Worm (Caenorhabditis elegans): ENCODE results near the gene taf-6.2.

Gene taf-6.2

DNA sequence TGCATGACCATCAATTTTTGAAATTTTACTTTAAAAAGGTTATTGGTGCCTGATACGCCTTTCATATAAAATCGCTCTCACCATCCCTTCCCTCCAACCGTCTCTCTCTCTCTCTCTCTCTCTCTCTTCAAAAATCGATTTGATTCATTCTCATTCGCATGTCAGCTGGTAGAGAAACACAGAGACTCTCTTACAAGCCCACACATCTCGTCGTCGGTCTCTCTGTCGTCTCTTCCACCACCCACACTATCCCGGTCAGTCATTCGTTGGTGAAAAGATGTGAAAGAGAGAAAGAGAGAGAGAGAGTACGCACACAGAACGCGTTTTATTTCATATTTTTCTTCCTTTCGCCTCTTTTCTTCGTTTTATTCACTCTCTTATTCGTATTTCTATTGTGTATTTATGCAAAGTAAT lies 47.9 kb upstream of the taf-6.2 start (continued):
- TF ChIP-seq cebp-1 (GFP tag; IDR thresholded peaks at IDR 0.05) (no peak), cebp-1 (tag; optimal IDR thresholded peaks at IDR 0.05) (peak; percentile 79), lin-35 (GFP tag; optimal IDR thresholded peaks at IDR 0.05) (peak in 1 of 3 experiments; percentile 49), nhr-80 (tag; optimal IDR thresholded peaks at IDR 0.05) (peak; percentile 48), hrde-1 (tag; optimal IDR thresholded peaks at IDR 0.05; ENCODE audit: borderline replicate concordance) (no peak), pha-4 (tag; optimal IDR thresholded peaks at IDR 0.05) (peak; percentile 9), F55B11.4 (tag; optimal IDR thresholded peaks at IDR 0.05; ENCODE audit: borderline replicate concordance, insufficient read depth) (no peak), lin-26 (GFP tag; IDR thresholded peaks at IDR 0.05) (peak; percentile 70), B0336.3 (GFP tag; IDR thresholded peaks at IDR 0.05) (peak; percentile 69; the same call in 1 of the 2 replicates)

- TF ChIP-seq F10E7.11 (tag; optimal IDR thresholded peaks at IDR 0.05) (no peak), hmg-1.2 (GFP tag; IDR thresholded peaks at IDR 0.05) (no peak), Y53F4B.3 (GFP tag; IDR thresholded peaks at IDR 0.05) (no peak), C17E4.6 (GFP tag; IDR thresholded peaks at IDR 0.05) (no peak), T26A5.8 (tag; optimal IDR thresholded peaks at IDR 0.05) (no peak), atf-7 (tag; optimal IDR thresholded peaks at IDR 0.05) (no peak), rpc-1 (optimal IDR thresholded peaks at IDR 0.05) (no peak), rpc-1 (tag; optimal IDR thresholded peaks at IDR 0.05) (no peak), ztf-6 (GFP tag; IDR thresholded peaks at IDR 0.05) (no peak), lin-40 (tag; optimal IDR thresholded peaks at IDR 0.05) (no peak), sdz-38 (tag; optimal IDR thresholded peaks at IDR 0.05) (no peak), unc-130 (GFP tag; optimal IDR thresholded peaks at IDR 0.05) (no peak), egrh-3 (GFP tag; IDR thresholded peaks at IDR 0.05) (no peak)
These were observed 47.3 kb upstream of the taf-6.2 start for ce11 chrIV:3741874-3742273.

DNA sequence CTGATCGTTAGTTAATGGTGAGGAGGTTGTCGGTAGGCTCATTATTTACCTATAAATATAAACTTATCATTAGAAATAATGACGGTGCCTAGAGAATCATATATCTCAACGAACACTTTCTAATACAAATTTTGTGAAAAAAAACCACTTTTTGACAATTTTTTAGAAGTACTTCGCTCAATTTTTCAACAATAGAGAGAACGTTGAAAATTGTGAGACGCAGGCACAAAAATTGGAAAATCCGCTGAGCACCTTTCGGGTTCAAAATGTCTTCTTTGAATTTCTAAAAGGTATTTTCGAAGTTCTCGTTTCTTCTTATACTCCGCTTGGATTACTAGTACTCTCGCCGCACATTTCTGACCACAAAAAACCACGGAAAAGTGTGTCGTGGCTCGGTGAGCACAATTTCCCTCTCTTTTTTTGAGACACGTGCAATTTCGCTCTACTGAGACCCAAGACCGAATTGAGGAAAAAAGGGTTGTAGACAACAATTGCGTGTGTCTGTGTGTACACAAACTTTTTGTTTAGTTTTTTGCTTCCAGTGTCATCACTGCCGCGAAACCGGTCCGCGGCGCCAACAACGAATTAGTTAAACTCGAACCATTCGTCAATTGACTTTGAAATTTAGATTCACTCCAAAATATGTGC lies 46.4 kb upstream of the taf-6.2 start, which contains the start of gene nape-1:
nape-1 (minus strand) TSS at position 51 of the 648 bp plus-strand sequence.
- TF ChIP-seq nhr-80 (tag; optimal IDR thresholded peaks at IDR 0.05) (peak; percentile 72), cebp-1 (GFP tag; IDR thresholded peaks at IDR 0.05) (no peak), cebp-1 (tag; optimal IDR thresholded peaks at IDR 0.05) (peak; percentile 25), attf-5 (GFP tag; optimal IDR thresholded peaks at IDR 0.05) (peak; percentile 65), dox-1 (GFP tag; IDR thresholded peaks at IDR 0.05) (peak; percentile 32; the same call in 1 of the 2 replicates), lin-40 (tag; optimal IDR thresholded peaks at IDR 0.05) (peak; percentile 23), K11D2.4 (GFP tag; IDR thresholded peaks at IDR 0.05) (peak; percentile 51; the same call in 1 of the 2 replicates), ceh-58 (GFP tag; IDR thresholded peaks at IDR 0.05) (no peak), mcd-1 (GFP tag; IDR thresholded peaks at IDR 0.05) (peak; percentile 58), let-607 (tag; optimal IDR thresholded peaks at IDR 0.05) (peak; percentile 6 to 7), him-1 (tag; optimal IDR thresholded peaks at IDR 0.05) (no peak), lin-26 (GFP tag; IDR thresholded peaks at IDR 0.05) (0 out of 2 replicates have a peak, but pooled peaks have one; percentile 22), K12H6.12 (tag; optimal IDR thresholded peaks at IDR 0.05) (peak; percentile 10), pha-4 (tag; optimal IDR thresholded peaks at IDR 0.05) (peak; percentile 91), Y53G8AR.9 (GFP tag; conservative IDR thresholded peaks at IDR 0.05) (no peak)

DNA sequence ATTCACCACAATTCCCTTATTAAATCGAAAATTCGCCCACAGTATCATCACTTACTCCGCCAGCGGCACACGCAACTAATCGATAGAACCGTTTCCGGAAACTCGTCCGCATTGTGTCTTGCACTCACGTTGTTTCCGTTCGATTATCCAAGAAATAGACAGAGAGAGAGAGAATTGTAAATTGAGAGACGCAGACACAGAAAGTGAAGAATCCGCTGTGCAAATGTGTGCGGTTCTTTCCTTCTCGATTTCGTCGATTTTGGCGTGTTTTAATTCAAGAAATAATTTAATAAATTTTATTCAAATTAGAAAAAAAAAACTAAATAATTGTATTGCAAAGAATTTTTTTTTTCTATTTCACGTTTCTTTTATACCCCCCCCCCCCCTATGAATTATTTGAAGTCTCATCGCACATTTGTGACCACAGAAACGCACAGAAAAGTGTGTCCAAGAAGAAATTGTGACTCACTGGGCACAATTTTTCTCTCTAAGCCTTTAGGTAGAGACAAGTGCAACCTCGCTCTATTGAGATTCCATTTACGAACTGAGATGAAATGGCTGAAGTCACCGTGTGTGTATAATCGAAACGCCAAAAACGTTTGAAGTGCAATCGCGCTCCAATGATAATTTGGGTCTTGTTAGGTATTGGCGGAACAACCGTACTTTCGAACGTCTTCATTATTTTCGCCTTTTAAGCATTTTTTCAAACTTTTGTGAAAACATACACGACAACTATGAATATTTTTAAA lies 44.3 kb upstream of the taf-6.2 start, which contains the start of gene nape-2:
nape-2 (minus strand) TSS at position 271 of the 749 bp plus-strand sequence.
- no peak for TF ChIP-seq cebp-1 (GFP tag; IDR thresholded peaks at IDR 0.05)
- peak; percentile 19 for TF ChIP-seq cebp-1 (tag; optimal IDR thresholded peaks at IDR 0.05)
- TF ChIP-seq nhr-80 (tag; optimal IDR thresholded peaks at IDR 0.05) = peak; percentile 44
- TF ChIP-seq ceh-91 (GFP tag; IDR thresholded peaks at IDR 0.05) = no peak
- peak; percentile 52 for TF ChIP-seq mcd-1 (GFP tag; IDR thresholded peaks at IDR 0.05)
- peak; percentile 51 for TF ChIP-seq attf-5 (GFP tag; optimal IDR thresholded peaks at IDR 0.05)
- peak; percentile 93 for TF ChIP-seq hmg-1.2 (GFP tag; IDR thresholded peaks at IDR 0.05)

Data from whole organism, young adult.